Worm (Caenorhabditis elegans) whole organism, L4 larva: ENCODE data around the gene clc-25.

Source experiments
- D1046.2 ChIP-seq: fragments of 200-800 bp; sonication (Bioruptor generic); IDR thresholded peaks from 2 replicates; pipeline ENCODE4 v1.3.6; 2022; ENCODE audit warnings: missing genetic modification characterization, missing compliant biosample characterization
- F44E2.7 ChIP-seq: fragments of 200-800 bp; sonication (Bioruptor generic); IDR thresholded peaks from 2 replicates; pipeline ENCODE4 v2.1.2; 2022; ENCODE audit warnings: missing genetic modification characterization, missing compliant biosample characterization
- T20F7.1 ChIP-seq: fragments of 200-800 bp; sonication (Bioruptor generic); optimal IDR thresholded peaks from 2 replicates; lab custom pipeline; 2018; ENCODE audit warnings: mild to moderate bottlenecking, missing genetic modification characterization, missing compliant biosample characterization
- Y5F2A.4 ChIP-seq: fragments of 200-800 bp; sonication (Bioruptor generic); optimal IDR thresholded peaks from 2 replicates; lab custom pipeline; 2018; ENCODE audit warnings: mild to moderate bottlenecking, missing genetic modification characterization, missing compliant biosample characterization
- ZK546.5 ChIP-seq, 2 experiments: sonication (generic microtip); optimal IDR thresholded peaks; 2 replicates each; lab custom pipeline; 2017; ENCODE audit warnings: missing biosample characterization in 2 of 2, missing genetic modification characterization in 2 of 2
- aha-1 ChIP-seq: fragments of 150-350 bp; peaks from one replicate; lab custom pipeline; 2014; ENCODE audit warnings: missing biosample characterization, missing genetic modification characterization
- aly-2 ChIP-seq: sonication (generic microtip); optimal IDR thresholded peaks from 2 replicates; lab custom pipeline; 2018; ENCODE audit warnings: missing biosample characterization, missing genetic modification characterization
- ama-1 ChIP-seq: fragments of 150-350 bp; optimal IDR thresholded peaks from 2 replicates; lab custom pipeline; 2014; ENCODE audit warnings: inconsistent platforms, mixed read lengths
- attf-4 ChIP-seq: sonication (generic microtip); optimal IDR thresholded peaks from 3 replicates; lab custom pipeline; 2017; ENCODE audit warnings: missing biosample characterization, missing genetic modification characterization
- ceh-28 ChIP-seq: fragments of 150-350 bp; optimal IDR thresholded peaks from 2 replicates; lab custom pipeline; 2014; ENCODE audit warnings: missing biosample characterization, missing genetic modification reagents, missing genetic modification characterization
- ceh-62 ChIP-seq: sonication (generic microtip); optimal IDR thresholded peaks from 2 replicates; lab custom pipeline; 2017; ENCODE audit warnings: missing biosample characterization, missing genetic modification characterization
- daf-12 ChIP-seq: fragments of 150-350 bp; optimal IDR thresholded peaks from 2 replicates; lab custom pipeline; 2014; ENCODE audit warnings: missing biosample characterization, missing genetic modification reagents, missing genetic modification characterization
- dmd-8 ChIP-seq: fragments of 200-800 bp; sonication (Bioruptor generic); IDR thresholded peaks from 2 replicates; pipeline ENCODE4 v1.3.6; 2022; ENCODE audit warnings: missing genetic modification characterization, missing compliant biosample characterization
- dpl-1 ChIP-seq: fragments of 150-350 bp; optimal IDR thresholded peaks from 2 replicates; lab custom pipeline; 2014; ENCODE audit warnings: missing biosample characterization, missing genetic modification reagents, missing genetic modification characterization
- egl-27 ChIP-seq: sonication (generic microtip); optimal IDR thresholded peaks from 3 replicates; lab custom pipeline; 2017; ENCODE audit warnings: missing biosample characterization, missing genetic modification reagents, missing genetic modification characterization
- hif-1 ChIP-seq, 2 experiments: sonication (generic microtip); optimal IDR thresholded peaks; 2 replicates each; lab custom pipeline; 2016 to 2017; ENCODE audit warnings: missing compliant biosample characterization in 2 of 2, missing genetic modification characterization in 2 of 2, missing genetic modification reagents in 2 of 2, missing genotype in 2 of 2, mild to moderate bottlenecking in 1 of 2
- hlh-30 ChIP-seq: sonication (generic microtip); optimal IDR thresholded peaks from 2 replicates; lab custom pipeline; 2017; ENCODE audit warnings: antibody characterized with exemption, mild to moderate bottlenecking, missing genetic modification characterization, missing compliant biosample characterization; ENCODE audit not compliant: insufficient read depth
- hmg-1.1 ChIP-seq: fragments of 200-800 bp; sonication (Bioruptor generic); IDR thresholded peaks from 2 replicates; pipeline ENCODE4 v1.3.6; 2022; ENCODE audit warnings: missing genetic modification reagents, missing genetic modification characterization, missing compliant biosample characterization
- lim-7 ChIP-seq: fragments of 200-800 bp; sonication (Bioruptor generic); IDR thresholded peaks from 2 replicates; pipeline ENCODE4 v1.3.6; 2022; ENCODE audit warnings: missing genetic modification characterization, missing compliant biosample characterization
- lin-1 ChIP-seq: fragments of 200-800 bp; sonication (Bioruptor generic); IDR thresholded peaks from 2 replicates; pipeline ENCODE4 v1.3.6; 2022; ENCODE audit warnings: missing genetic modification reagents, missing genetic modification characterization, missing compliant biosample characterization
- lin-13 ChIP-seq: fragments of 150-350 bp; optimal IDR thresholded peaks from 2 replicates; lab custom pipeline; 2014; ENCODE audit warnings: missing biosample characterization, missing genetic modification reagents, missing genetic modification characterization
- lin-15B ChIP-seq: fragments of 150-350 bp; sonication (generic microtip); optimal IDR thresholded peaks from 3 replicates; lab custom pipeline; 2014; ENCODE audit warnings: missing biosample characterization, missing genetic modification characterization
- lir-3 ChIP-seq: sonication (generic microtip); optimal IDR thresholded peaks from 2 replicates; lab custom pipeline; 2016; ENCODE audit warnings: mild to moderate bottlenecking, missing genetic modification characterization, missing compliant biosample characterization
- madf-5 ChIP-seq, 2 experiments: fragments of 200-800 bp; sonication (Bioruptor generic); IDR thresholded peaks; 2 replicates each; pipeline ENCODE4 v1.3.6; 2022; ENCODE audit warnings: missing compliant biosample characterization in 2 of 2, missing genetic modification characterization in 2 of 2
- madf-9 ChIP-seq: fragments of 200-800 bp; sonication (Bioruptor generic); conservative IDR thresholded peaks from 2 replicates; pipeline ENCODE4 v1.3.6; 2022; ENCODE audit warnings: missing genetic modification reagents, missing genetic modification characterization, missing compliant biosample characterization
- nhr-10 ChIP-seq: fragments of 150-350 bp; optimal IDR thresholded peaks from 2 replicates; lab custom pipeline; 2014; ENCODE audit warnings: missing biosample characterization, missing genetic modification characterization
- nhr-11 ChIP-seq: fragments of 150-350 bp; optimal IDR thresholded peaks from 2 replicates; lab custom pipeline; 2014; ENCODE audit warnings: missing biosample characterization, missing genetic modification characterization
- nhr-111 ChIP-seq: fragments of 200-800 bp; sonication (Bioruptor generic); optimal IDR thresholded peaks from 2 replicates; lab custom pipeline; 2018; ENCODE audit warnings: mild to moderate bottlenecking, missing genetic modification characterization, missing compliant biosample characterization
- nhr-42 ChIP-seq: fragments of 200-800 bp; sonication (Bioruptor generic); IDR thresholded peaks from 2 replicates; pipeline ENCODE4 v1.3.6; 2022; ENCODE audit warnings: missing genetic modification characterization, missing compliant biosample characterization
- nhr-6 ChIP-seq: fragments of 150-350 bp; optimal IDR thresholded peaks from 2 replicates; lab custom pipeline; 2014; ENCODE audit warnings: missing biosample characterization, missing genetic modification characterization
- nhr-77 ChIP-seq: fragments of 150-350 bp; optimal IDR thresholded peaks from 2 replicates; lab custom pipeline; 2014; ENCODE audit warnings: missing biosample characterization, missing genetic modification characterization
- snpc-1.2 ChIP-seq: fragments of 200-800 bp; sonication (Bioruptor generic); IDR thresholded peaks from 2 replicates; pipeline ENCODE4 v1.3.6; 2022; ENCODE audit warnings: missing genetic modification reagents, missing genetic modification characterization, missing compliant biosample characterization
- tra-1 ChIP-seq: fragments of 200-800 bp; sonication (Bioruptor generic); IDR thresholded peaks from 2 replicates; pipeline ENCODE4 v1.3.6; 2022; ENCODE audit warnings: missing genetic modification reagents, missing genetic modification characterization, missing compliant biosample characterization
- unc-62 ChIP-seq, 3 experiments: fragments of 150-350 bp in 1 of 3; sonication (generic microtip); optimal IDR thresholded peaks in 2 of 3; peaks in 1 of 3; 1 replicate in 1 of 3; 2 replicates in 2 of 3; lab custom pipeline; 2014 to 2017; ENCODE audit warnings: missing biosample characterization in 3 of 3, missing genetic modification characterization in 3 of 3, missing genetic modification reagents in 3 of 3, missing genotype in 1 of 3
- vab-7 ChIP-seq: fragments of 200-800 bp; sonication (Bioruptor generic); IDR thresholded peaks from 2 replicates; pipeline ENCODE4 v1.3.6; 2022; ENCODE audit warnings: missing genetic modification reagents, missing genetic modification characterization, missing compliant biosample characterization
- zfp-2 ChIP-seq: sonication (generic microtip); optimal IDR thresholded peaks from 2 replicates; lab custom pipeline; 2016; ENCODE audit warnings: mild to moderate bottlenecking, missing genetic modification characterization, missing compliant biosample characterization
- ztf-11 ChIP-seq: fragments of 150-350 bp; optimal IDR thresholded peaks from 2 replicates; lab custom pipeline; 2014; ENCODE audit warnings: missing biosample characterization, missing genetic modification characterization
- ztf-7 ChIP-seq: fragments of 150-350 bp; optimal IDR thresholded peaks from 2 replicates; lab custom pipeline; 2014; ENCODE audit warnings: missing biosample characterization, missing genetic modification characterization

Gene clc-25

ce11 chrIII:1002510-1002909, 23.7 kb downstream of the clc-25 start, which contains the start of gene clec-150 (continued):
- no peak for TF ChIP-seq madf-5 (GFP tag; IDR thresholded peaks at IDR 0.05; lab: Robert Waterston, UW)
- TF ChIP-seq nhr-77: peak; percentile 63
- no peak for TF ChIP-seq Y5F2A.4 (GFP tag; lab: Kevin White, UChicago)
- TF ChIP-seq lin-1 (GFP tag; lab: Robert Waterston, UW): peak; percentile 74
- TF ChIP-seq D1046.2 (GFP tag; lab: Robert Waterston, UW): no peak
- no peak for TF ChIP-seq ceh-28
- no peak for TF ChIP-seq dpl-1 (GFP tag; lab: Kevin White, UChicago)

DNA sequence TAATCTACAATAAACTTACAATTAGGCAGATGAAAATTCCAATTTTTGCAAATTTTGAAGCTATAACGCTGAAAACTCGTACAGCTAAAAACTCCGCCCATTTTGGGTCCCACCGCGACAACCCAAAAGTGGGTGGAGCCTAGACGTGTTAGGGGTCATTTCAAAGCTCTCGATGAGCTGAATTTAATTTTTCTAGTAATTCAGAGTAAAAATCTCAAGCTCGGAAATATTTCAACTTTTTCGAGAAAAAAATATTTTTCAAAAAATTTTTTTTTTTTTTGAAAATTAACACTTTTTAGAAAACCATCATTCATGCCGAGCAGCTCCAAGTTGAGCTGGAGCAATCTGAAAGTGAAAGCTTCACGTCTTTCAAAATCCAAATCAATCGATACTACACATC, 24.9 kb downstream of the clc-25 start, which contains the start of gene R06B10.7:
TSS of gene R06B10.7 (minus strand) at position 101 of the 400 bp plus-strand sequence.
- TF ChIP-seq nhr-10 (tag; lab: Kevin White, UChicago) (no peak), T20F7.1 (GFP tag; lab: Kevin White, UChicago) (no peak), ceh-62 (no peak), hif-1 (tag; optimal IDR thresholded peaks at IDR 0.05; lab: Kevin White, UChicago) (no peak), ztf-11 (tag; lab: Kevin White, UChicago) (no peak), nhr-111 (GFP tag; lab: Kevin White, UChicago) (no peak), lir-3 (tag; lab: Kevin White, UChicago) (no peak), nhr-6 (tag; lab: Kevin White, UChicago) (no peak), dmd-8 (no peak), F44E2.7 (GFP tag; lab: Robert Waterston, UW) (no peak), nhr-42 (GFP tag; lab: Robert Waterston, UW) (no peak), madf-9 (no peak), ztf-7 (tag; lab: Kevin White, UChicago) (no peak), daf-12 (tag; lab: Kevin White, UChicago) (no peak)

DNA sequence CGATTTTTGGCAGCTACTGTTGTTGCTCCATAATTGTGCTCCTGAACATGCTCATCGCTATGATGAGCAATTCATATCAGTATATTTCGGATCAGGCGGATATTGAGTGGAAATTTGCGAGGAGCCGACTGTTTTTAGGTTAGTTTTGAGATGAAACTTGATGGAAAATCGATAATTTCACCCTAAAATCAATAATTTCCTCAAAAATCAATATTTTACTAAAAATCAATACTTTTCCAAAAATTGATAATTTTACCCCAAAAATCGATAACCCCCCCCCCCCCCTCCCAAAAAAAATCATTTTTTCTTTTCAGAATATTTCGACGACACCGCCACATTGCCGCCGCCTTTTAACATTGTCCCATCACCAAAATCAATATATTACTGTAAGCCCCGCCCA, 27.3 kb downstream of the clc-25 start:
- TF ChIP-seq ceh-28 (peak; percentile 66), lin-13 (GFP tag; lab: Kevin White, UChicago) (no peak), nhr-11 (no peak), ZK546.5 (tag; optimal IDR thresholded peaks at IDR 0.05; lab: Kevin White, UChicago) (no peak)

ce11 chrIII:996564-996963, 29.6 kb downstream of the clc-25 start:
- TF ChIP-seq Y5F2A.4 (GFP tag; lab: Kevin White, UChicago) (no peak), vab-7 (GFP tag; lab: Robert Waterston, UW) (no peak), ceh-28 (peak; percentile 79), dpl-1 (GFP tag; lab: Kevin White, UChicago) (no peak), lir-3 (tag; lab: Kevin White, UChicago) (no peak), hmg-1.1 (GFP tag; lab: Robert Waterston, UW) (no peak), aly-2 (tag; lab: Kevin White, UChicago) (no peak), unc-62 (GFP tag; optimal IDR thresholded peaks at IDR 0.05 in 1 of 2; lab: Kevin White, UChicago) (peak in 1 of 2 experiments; percentile 35), unc-62 (tag; optimal IDR thresholded peaks at IDR 0.05; lab: Kevin White, UChicago) (no peak)

ce11 chrIII:991581-991980, 34.6 kb downstream of the clc-25 start, which contains the start of gene trp-2:
Gene trp-2 (plus strand): TSS chrIII:991881.
- TF ChIP-seq lim-7 (no peak), nhr-6 (tag; lab: Kevin White, UChicago) (no peak), egl-27 (tag; lab: Kevin White, UChicago) (no peak), zfp-2 (no peak), lin-15B (tag; lab: Kevin White, UChicago) (no peak), tra-1 (GFP tag; lab: Robert Waterston, UW) (no peak), snpc-1.2 (GFP tag; lab: Robert Waterston, UW) (no peak), madf-9 (no peak), ZK546.5 (tag; optimal IDR thresholded peaks at IDR 0.05; lab: Kevin White, UChicago) (no peak), aha-1 (tag; lab: Kevin White, UChicago) (no peak), ztf-11 (tag; lab: Kevin White, UChicago) (no peak), attf-4 (no peak), hlh-30 (tag; lab: Kevin White, UChicago) (no peak), nhr-111 (GFP tag; lab: Kevin White, UChicago) (no peak), ama-1 (lab: Kevin White, UChicago) (no peak)
